Fruit fly (Drosophila melanogaster): ENCODE measurements around the gene CG4291.

DNA sequence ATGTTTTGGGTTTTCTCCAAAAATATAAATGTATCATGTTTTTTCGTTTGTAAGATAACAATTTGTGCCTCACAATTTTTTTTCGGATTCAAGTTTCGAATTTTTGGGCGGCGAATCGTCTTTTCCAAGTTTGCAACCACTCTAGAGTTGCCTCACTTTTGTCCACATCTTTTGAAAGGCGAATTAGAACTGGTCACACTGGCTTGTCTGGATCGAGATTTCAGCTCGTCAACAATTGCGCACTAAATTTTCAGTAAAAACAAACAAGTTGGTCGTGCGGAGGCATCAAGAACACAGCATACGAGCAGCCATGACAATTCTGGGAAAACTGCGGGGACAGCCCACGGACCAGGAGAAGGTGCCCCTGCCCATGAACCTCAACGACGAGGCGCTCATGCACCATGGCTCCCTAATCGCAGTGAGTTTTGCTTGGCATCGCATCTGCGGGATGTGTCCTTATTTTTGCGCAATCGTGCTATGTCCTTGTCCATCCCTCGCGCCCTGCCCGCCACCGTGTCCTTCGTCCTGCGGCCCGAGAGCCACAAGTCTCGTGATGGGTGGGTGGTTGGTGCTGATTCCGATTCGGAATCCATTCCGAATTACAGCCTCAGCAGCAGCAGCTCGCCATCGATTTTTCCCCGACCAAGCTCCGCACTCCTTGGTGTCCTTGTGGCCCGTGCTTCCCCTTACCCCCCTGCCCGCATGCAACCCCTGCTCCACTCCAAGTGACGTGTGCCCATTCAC is 31.1 kb downstream of the CG4291 start, which contains the start of gene CG3662:
- TF ChIP-seq CTCF (optimal IDR thresholded peaks at IDR 0.05) (peak; percentile 36 to 56), CG8478 (optimal IDR thresholded peaks at IDR 0.05) (no peak)

All from S2 (cell line).